Comparison of ENCODE assay signal across 2 fruit fly cellular contexts in the genomic region with DNA sequence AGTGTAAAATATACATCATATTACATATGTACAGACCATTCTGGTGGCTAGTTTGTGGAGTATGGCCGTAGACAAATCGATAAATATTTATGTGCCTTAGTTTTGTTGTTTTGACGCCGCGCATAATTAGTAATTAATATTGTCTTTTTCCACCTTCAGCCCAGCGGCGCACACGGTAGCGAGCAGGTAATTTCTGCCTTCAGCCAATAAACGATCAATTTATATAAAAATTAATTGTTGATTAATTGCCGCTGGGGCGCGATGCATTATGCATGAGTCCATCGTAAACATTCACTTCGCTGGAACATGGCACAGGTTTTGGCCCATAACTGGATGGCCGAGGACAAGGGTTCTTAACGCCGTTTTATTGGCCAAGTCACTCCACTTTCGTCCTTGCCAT.
TF ChIP-seq lines count a peak whose summit lies in the region.

No protein-coding gene starts in this region.

- TF ChIP-seq CTCF in whole organism, embryonic (GFP tag; optimal IDR thresholded peaks at IDR 0.05; lab: Kevin White, UChicago): no peak

TF ChIP-seq in whole organism, embryonic, 481 proteins besides CTCF, POLR2A, EP300 and RAD21:
- TF ChIP-seq Hsf (GFP tag; optimal IDR thresholded peaks at IDR 0.05; lab: Kevin White, UChicago) (no peak), CG3163 (GFP tag; optimal IDR thresholded peaks at IDR 0.05; lab: Kevin White, UChicago) (no peak), Hr51 (GFP tag; optimal IDR thresholded peaks at IDR 0.05; lab: Kevin White, UChicago) (no peak), Med (GFP tag; lab: Kevin White, UChicago) (peak; percentile 46), vvl (GFP tag; IDR thresholded peaks at IDR 0.05; lab: Robert Waterston, UW) (peak; percentile 69), CG6765 (GFP tag; optimal IDR thresholded peaks at IDR 0.05; lab: Kevin White, UChicago) (no peak), nom (GFP tag; optimal IDR thresholded peaks at IDR 0.05; lab: Kevin White, UChicago) (peak; percentile 2), Vsx1 (GFP tag; optimal IDR thresholded peaks at IDR 0.05; lab: Kevin White, UChicago) (peak; percentile 35), Hmx (GFP tag; optimal IDR thresholded peaks at IDR 0.05; lab: Kevin White, UChicago) (no peak), jing (GFP tag; optimal IDR thresholded peaks at IDR 0.05; lab: Kevin White, UChicago) (no peak), fu2 (GFP tag; optimal IDR thresholded peaks at IDR 0.05; lab: Kevin White, UChicago) (no peak), ara (GFP tag; IDR thresholded peaks at IDR 0.05; lab: Robert Waterston, UW) (no peak), CG10267 (tag; optimal IDR thresholded peaks at IDR 0.05; lab: Kevin White, UChicago) (no peak), Usf (GFP tag; optimal IDR thresholded peaks at IDR 0.05; lab: Kevin White, UChicago) (no peak), onecut (GFP tag; IDR thresholded peaks at IDR 0.05; lab: Robert Waterston, UW) (0 out of 2 replicates have a peak, but pooled peaks have one; percentile 14), schlank (tag; optimal IDR thresholded peaks at IDR 0.05; lab: Kevin White, UChicago) (no peak), CG11398 (GFP tag; optimal IDR thresholded peaks at IDR 0.05; lab: Kevin White, UChicago) (no peak), Awh (GFP tag; IDR thresholded peaks at IDR 0.05; lab: Robert Waterston, UW) (peak; percentile 53; the same call in 1 of the 2 replicates)

TF ChIP-seq in whole organism, prepupa, 60 proteins besides CTCF, POLR2A, EP300 and RAD21:
- TF ChIP-seq CG6808 (GFP tag; optimal IDR thresholded peaks at IDR 0.05; lab: Kevin White, UChicago) (peak; percentile 14), CG6792 (GFP tag; optimal IDR thresholded peaks at IDR 0.05; lab: Kevin White, UChicago) (no peak)
